Worm (Caenorhabditis elegans): ENCODE results near the gene srsy-1.
A peak's percentile ranks its signal among the peaks of the same experiment; 100 is the strongest.

Gene srsy-1

DNA sequence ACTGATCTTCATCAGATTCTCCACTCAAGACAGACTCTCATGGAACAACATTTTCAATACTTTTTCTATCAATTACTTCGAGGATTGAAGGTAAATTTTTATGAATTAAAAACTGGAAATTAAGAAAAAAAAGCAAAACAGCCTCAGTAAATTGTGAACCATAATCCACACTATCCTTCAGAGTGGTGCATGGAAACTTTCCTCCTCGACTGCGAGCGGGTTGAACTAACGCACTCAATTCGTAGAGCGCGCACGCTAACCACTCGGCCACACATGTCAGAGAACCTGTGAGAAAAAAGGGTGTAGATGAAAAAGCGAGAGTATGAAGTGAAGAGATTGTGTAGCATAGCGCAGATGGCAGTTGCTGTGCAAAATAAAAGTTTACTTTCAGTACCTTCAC is 10.8 kb upstream of the srsy-1 start:
- peak; percentile 23 for TF ChIP-seq mab-5 (tag; optimal IDR thresholded peaks at IDR 0.05)
- TF ChIP-seq snpc-4 (tag; optimal IDR thresholded peaks at IDR 0.05): no peak
- no peak for TF ChIP-seq unc-62 (GFP tag; optimal IDR thresholded peaks at IDR 0.05)
- TF ChIP-seq nhr-11 (tag; optimal IDR thresholded peaks at IDR 0.05): no peak
- TF ChIP-seq peb-1 (tag; optimal IDR thresholded peaks at IDR 0.05): no peak
- peak; percentile 63 for TF ChIP-seq lin-13 (GFP tag; optimal IDR thresholded peaks at IDR 0.05)
- peak; percentile 43 for TF ChIP-seq zag-1 (tag; optimal IDR thresholded peaks at IDR 0.05)
- no peak for TF ChIP-seq nhr-6 (tag; optimal IDR thresholded peaks at IDR 0.05)
- no peak for TF ChIP-seq ceh-16 (tag; optimal IDR thresholded peaks at IDR 0.05)
- TF ChIP-seq blmp-1 (tag; optimal IDR thresholded peaks at IDR 0.05; ENCODE audit: insufficient read depth): peak; percentile 35
- no peak for TF ChIP-seq elt-1 (tag; optimal IDR thresholded peaks at IDR 0.05)
- TF ChIP-seq lsy-2 (tag; optimal IDR thresholded peaks at IDR 0.05): peak in 1 of 2 experiments; percentile 49
- no peak for TF ChIP-seq nhr-237 (tag; optimal IDR thresholded peaks at IDR 0.05)
- TF ChIP-seq ama-1 (optimal IDR thresholded peaks at IDR 0.05): no peak
- peak; percentile 61 for TF ChIP-seq Y55F3AM.14 (GFP tag; optimal IDR thresholded peaks at IDR 0.05)
- TF ChIP-seq skn-1 (tag; optimal IDR thresholded peaks at IDR 0.05): no peak
- TF ChIP-seq R02D3.7 (tag; optimal IDR thresholded peaks at IDR 0.05): no peak
- TF ChIP-seq nhr-77 (tag; optimal IDR thresholded peaks at IDR 0.05): no peak
- peak; percentile 94 for TF ChIP-seq nhr-129 (tag; optimal IDR thresholded peaks at IDR 0.05)
- TF ChIP-seq F13H6.1 (tag; optimal IDR thresholded peaks at IDR 0.05): peak; percentile 52
- TF ChIP-seq sma-3 (GFP tag; optimal IDR thresholded peaks at IDR 0.05): peak; percentile 57
- peak; percentile 67 for TF ChIP-seq gmeb-1 (tag; optimal IDR thresholded peaks at IDR 0.05)
- no peak for TF ChIP-seq unc-39 (tag; optimal IDR thresholded peaks at IDR 0.05)
- TF ChIP-seq nhr-23 (tag; optimal IDR thresholded peaks at IDR 0.05): no peak
- peak; percentile 36 for TF ChIP-seq ztf-4 (tag; optimal IDR thresholded peaks at IDR 0.05)
- TF ChIP-seq crh-2 (tag; optimal IDR thresholded peaks at IDR 0.05): peak; percentile 70
- peak in 1 of 2 experiments; percentile 4 for TF ChIP-seq mdl-1 (tag; optimal IDR thresholded peaks at IDR 0.05)
- TF ChIP-seq dmd-4 (tag; optimal IDR thresholded peaks at IDR 0.05): no peak
- no peak for TF ChIP-seq mbf-1 (tag; optimal IDR thresholded peaks at IDR 0.05)
- no peak for TF ChIP-seq ZK546.5 (tag; optimal IDR thresholded peaks at IDR 0.05)
- TF ChIP-seq unc-55 (GFP tag; optimal IDR thresholded peaks at IDR 0.05): peak; percentile 79
- TF ChIP-seq ceh-82 (tag; optimal IDR thresholded peaks at IDR 0.05): no peak
- TF ChIP-seq nhr-25 (tag; optimal IDR thresholded peaks at IDR 0.05): no peak
- peak; percentile 33 for TF ChIP-seq lin-11 (tag; optimal IDR thresholded peaks at IDR 0.05)
- TF ChIP-seq elt-3 (tag; optimal IDR thresholded peaks at IDR 0.05): no peak
- TF ChIP-seq nhr-10 (tag; optimal IDR thresholded peaks at IDR 0.05): no peak
- peak; percentile 79 for TF ChIP-seq fos-1 (tag; optimal IDR thresholded peaks at IDR 0.05)
- TF ChIP-seq ztf-11 (tag; optimal IDR thresholded peaks at IDR 0.05): no peak
- no peak for TF ChIP-seq lin-39 (tag; optimal IDR thresholded peaks at IDR 0.05)
- TF ChIP-seq sma-9 (GFP tag; optimal IDR thresholded peaks at IDR 0.05): peak; percentile 82
- TF ChIP-seq sma-9 (tag; optimal IDR thresholded peaks at IDR 0.05): no peak
- TF ChIP-seq alr-1 (tag; optimal IDR thresholded peaks at IDR 0.05): no peak
- TF ChIP-seq aly-2 (tag; optimal IDR thresholded peaks at IDR 0.05): no peak
- peak; percentile 85 for TF ChIP-seq nhr-21 (tag; optimal IDR thresholded peaks at IDR 0.05)
- peak; percentile 1 for TF ChIP-seq sem-4 (tag; optimal IDR thresholded peaks at IDR 0.05)
- TF ChIP-seq ztf-1 (GFP tag; conservative IDR thresholded peaks at IDR 0.05): no peak
- peak; percentile 53 for TF ChIP-seq egl-27 (tag; optimal IDR thresholded peaks at IDR 0.05)
- peak; percentile 52 for TF ChIP-seq C34F6.9 (tag; optimal IDR thresholded peaks at IDR 0.05)
- TF ChIP-seq nhr-12 (tag; optimal IDR thresholded peaks at IDR 0.05): no peak
